Worm (Caenorhabditis elegans) whole organism, young adult: ENCODE results near the gene elo-1.

ENCODE experiments used
- aptf-2 ChIP-seq: fragments of 200-800 bp; sonication (Bioruptor generic); conservative IDR thresholded peaks from 2 replicates; pipeline ENCODE4 v1.3.6; 2022; ENCODE audit warnings: missing genetic modification reagents, missing genetic modification characterization, missing compliant biosample characterization
- athp-1 ChIP-seq: sonication (generic microtip); optimal IDR thresholded peaks from 2 replicates; lab custom pipeline; 2017; ENCODE audit warnings: mild to moderate bottlenecking, missing genetic modification characterization, missing compliant biosample characterization
- madf-8 ChIP-seq: fragments of 200-800 bp; sonication (Bioruptor generic); conservative IDR thresholded peaks from 2 replicates; pipeline ENCODE4 v1.3.6; 2022; ENCODE audit warnings: missing genetic modification reagents, missing genetic modification characterization, missing compliant biosample characterization
- nfya-1 ChIP-seq: sonication (generic microtip); optimal IDR thresholded peaks from 2 replicates; lab custom pipeline; 2017; ENCODE audit warnings: antibody characterized with exemption, missing compliant biosample characterization, missing genetic modification characterization, borderline replicate concordance; ENCODE audit not compliant: insufficient read depth

DNA sequence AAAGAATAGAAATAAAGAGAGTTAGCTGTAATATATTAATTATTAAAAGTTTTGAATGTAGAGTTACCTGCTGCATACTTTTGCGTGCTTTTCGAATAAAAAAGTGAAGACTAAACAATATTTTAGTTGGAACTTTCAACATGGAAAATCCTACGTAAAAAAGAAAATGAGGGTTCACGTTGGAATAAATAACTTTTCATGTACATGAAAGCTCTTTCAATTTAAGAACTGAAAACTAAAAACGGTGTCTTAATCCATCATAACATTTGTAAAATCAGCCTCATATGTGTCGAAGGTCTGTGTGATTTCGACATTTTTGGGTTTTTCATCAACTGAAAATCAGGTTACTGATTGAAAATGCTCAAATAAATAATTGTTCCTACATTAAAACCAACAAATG is 19.9 kb upstream of the elo-1 start, which contains the start of gene ttr-9:
- no peak for TF ChIP-seq madf-8 (GFP tag; lab: Robert Waterston, UW)
- TF ChIP-seq aptf-2 (GFP tag; lab: Robert Waterston, UW) = no peak
- TF ChIP-seq athp-1 (tag; lab: Kevin White, UChicago) = no peak
- TF ChIP-seq nfya-1 (tag; lab: Kevin White, UChicago) = no peak
